Fruit fly (Drosophila melanogaster): ENCODE data around the gene CG2519.

CG2519 gene

dm6 chr3R:5502646-5503045, 44.9 kb downstream of the CG2519 start, which contains the start of gene NKCC:
TSS of gene NKCC (minus strand) at chr3R:5502702.
- TF ChIP-seq noc (tag; optimal IDR thresholded peaks at IDR 0.05), result no peak

dm6 chr3R:5497600-5497999, 50.0 kb downstream of the CG2519 start:
- no peak for TF ChIP-seq noc (tag; optimal IDR thresholded peaks at IDR 0.05)
